Worm (Caenorhabditis elegans): Measurements from ENCODE around the gene sel-2.
A peak's percentile ranks its signal among the peaks of the same experiment; 100 is the strongest.

sel-2 gene

DNA sequence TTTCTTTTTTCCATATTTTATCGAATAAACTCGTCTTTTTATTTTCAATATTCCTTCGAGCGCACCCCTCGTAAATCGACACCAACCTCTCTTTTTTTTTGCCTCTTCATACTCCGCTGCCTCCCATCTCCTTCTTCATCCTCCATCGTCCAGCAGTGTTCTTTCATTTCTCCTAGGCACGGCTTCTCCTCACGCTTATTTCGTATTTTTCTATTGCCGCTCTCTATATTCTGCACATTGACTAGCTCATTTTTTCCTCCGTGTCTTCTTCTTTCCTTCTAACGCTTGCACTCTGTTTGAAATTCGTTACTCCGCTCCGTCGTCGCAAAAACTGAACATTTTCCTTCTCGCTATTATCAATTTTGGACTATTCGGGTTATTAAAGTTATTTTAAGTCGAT lies 56.8 kb downstream of the sel-2 start:
- TF ChIP-seq skn-1 (tag; optimal IDR thresholded peaks at IDR 0.05) (no peak), mab-5 (tag; optimal IDR thresholded peaks at IDR 0.05) (no peak), lsy-2 (tag; optimal IDR thresholded peaks at IDR 0.05) (peak in 1 of 2 experiments; percentile 30), C34F6.9 (tag; optimal IDR thresholded peaks at IDR 0.05) (peak; percentile 45), alr-1 (tag; optimal IDR thresholded peaks at IDR 0.05) (no peak), zag-1 (tag; optimal IDR thresholded peaks at IDR 0.05) (no peak), F13H6.1 (tag; optimal IDR thresholded peaks at IDR 0.05) (peak; percentile 14), aly-2 (tag; optimal IDR thresholded peaks at IDR 0.05) (no peak), nhr-129 (tag; optimal IDR thresholded peaks at IDR 0.05) (no peak), mdl-1 (tag; optimal IDR thresholded peaks at IDR 0.05) (no peak), unc-39 (tag; optimal IDR thresholded peaks at IDR 0.05) (no peak), unc-55 (GFP tag; optimal IDR thresholded peaks at IDR 0.05) (peak; percentile 61), crh-2 (tag; optimal IDR thresholded peaks at IDR 0.05) (no peak), sma-3 (GFP tag; optimal IDR thresholded peaks at IDR 0.05) (no peak), nhr-12 (tag; optimal IDR thresholded peaks at IDR 0.05) (no peak)

DNA sequence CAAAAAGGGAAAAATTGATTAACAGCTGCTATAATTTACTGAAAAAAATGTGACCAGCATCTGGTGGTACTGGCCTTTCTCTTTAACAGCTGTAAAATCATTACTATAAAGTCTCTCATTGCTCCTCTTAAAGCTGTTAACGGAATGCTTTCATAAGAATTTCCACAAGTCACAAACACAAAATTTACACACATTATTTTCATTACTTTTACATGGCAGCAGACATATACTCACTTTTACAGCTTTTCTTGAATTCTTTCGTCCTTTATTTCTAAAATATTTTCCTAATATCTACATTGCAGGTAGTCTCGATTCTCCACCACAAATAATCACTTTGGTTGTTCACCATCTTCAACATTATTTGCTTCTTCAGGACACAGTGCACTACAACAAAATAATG lies 58.9 kb downstream of the sel-2 start, which contains the start of gene imph-1:
imph-1 (plus strand) TSS at position 301 of the 400 bp plus-strand sequence.
- TF ChIP-seq alr-1 (tag; optimal IDR thresholded peaks at IDR 0.05) (no peak), snpc-4 (tag; optimal IDR thresholded peaks at IDR 0.05) (no peak), blmp-1 (tag; optimal IDR thresholded peaks at IDR 0.05; ENCODE audit: insufficient read depth) (no peak), nhr-23 (tag; optimal IDR thresholded peaks at IDR 0.05) (no peak), ZK546.5 (tag; optimal IDR thresholded peaks at IDR 0.05) (no peak), mdl-1 (tag; optimal IDR thresholded peaks at IDR 0.05) (no peak), sma-9 (GFP tag; optimal IDR thresholded peaks at IDR 0.05) (no peak), sma-9 (tag; optimal IDR thresholded peaks at IDR 0.05) (no peak), ztf-4 (tag; optimal IDR thresholded peaks at IDR 0.05) (no peak), crh-2 (tag; optimal IDR thresholded peaks at IDR 0.05) (no peak), egl-27 (tag; optimal IDR thresholded peaks at IDR 0.05) (no peak), nhr-129 (tag; optimal IDR thresholded peaks at IDR 0.05) (no peak), elt-1 (tag; optimal IDR thresholded peaks at IDR 0.05) (no peak), mbf-1 (tag; optimal IDR thresholded peaks at IDR 0.05) (no peak), nhr-21 (tag; optimal IDR thresholded peaks at IDR 0.05) (no peak), mab-5 (tag; optimal IDR thresholded peaks at IDR 0.05) (no peak), F13H6.1 (tag; optimal IDR thresholded peaks at IDR 0.05) (no peak), sem-4 (tag; optimal IDR thresholded peaks at IDR 0.05) (no peak), unc-62 (GFP tag; optimal IDR thresholded peaks at IDR 0.05) (no peak), ztf-11 (tag; optimal IDR thresholded peaks at IDR 0.05) (no peak), aly-2 (tag; optimal IDR thresholded peaks at IDR 0.05) (no peak)

DNA sequence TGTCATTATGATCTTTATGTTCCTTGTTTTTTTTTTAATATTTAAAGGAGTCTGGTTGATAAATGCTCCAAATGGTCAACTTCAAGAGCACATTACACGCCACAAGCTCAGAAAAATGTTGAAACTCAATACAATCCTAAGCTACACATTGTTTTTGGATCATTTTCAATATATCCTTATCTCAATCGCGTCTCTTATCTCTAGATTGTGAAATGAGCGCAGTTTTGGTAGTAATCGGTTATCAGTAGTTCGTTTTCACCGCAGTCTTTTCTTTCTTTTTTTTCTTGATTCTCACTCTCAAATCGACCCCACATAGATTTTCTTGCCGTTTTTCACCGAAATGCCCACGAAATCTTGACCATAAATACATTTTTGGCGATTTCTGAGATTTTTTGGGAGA lies 59.3 kb downstream of the sel-2 start:
- TF ChIP-seq zag-1 (tag; optimal IDR thresholded peaks at IDR 0.05), result no peak
- no peak for TF ChIP-seq Y55F3AM.14 (GFP tag; optimal IDR thresholded peaks at IDR 0.05)
- peak; percentile 21 for TF ChIP-seq fos-1 (tag; optimal IDR thresholded peaks at IDR 0.05)
- TF ChIP-seq nhr-23 (tag; optimal IDR thresholded peaks at IDR 0.05), result no peak

DNA sequence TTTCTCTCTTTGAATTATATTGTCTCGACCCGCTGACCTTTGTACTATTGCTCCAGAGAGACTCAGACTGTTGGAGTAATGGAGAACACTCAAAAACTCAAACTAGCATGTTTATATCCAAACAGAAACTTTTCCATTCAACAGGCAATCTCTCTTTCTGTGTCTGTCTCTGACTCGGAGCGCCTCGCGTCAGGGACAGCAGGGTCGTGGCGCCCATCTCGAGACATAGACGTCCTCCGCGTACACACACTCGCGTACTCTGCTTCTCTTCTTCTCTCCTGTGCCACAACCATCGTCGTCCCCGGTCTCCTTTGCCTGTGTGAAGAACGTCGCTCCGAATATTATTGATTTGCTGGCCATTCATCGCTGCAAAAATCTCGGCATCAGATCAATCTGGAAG lies 60.2 kb downstream of the sel-2 start:
- no peak for TF ChIP-seq lin-39 (tag; optimal IDR thresholded peaks at IDR 0.05)
- peak; percentile 5 for TF ChIP-seq blmp-1 (tag; optimal IDR thresholded peaks at IDR 0.05; ENCODE audit: insufficient read depth)
- TF ChIP-seq nhr-12 (tag; optimal IDR thresholded peaks at IDR 0.05), result no peak
- no peak for TF ChIP-seq aly-2 (tag; optimal IDR thresholded peaks at IDR 0.05)
- no peak for TF ChIP-seq ama-1 (optimal IDR thresholded peaks at IDR 0.05)
- peak; percentile 68 for TF ChIP-seq unc-55 (GFP tag; optimal IDR thresholded peaks at IDR 0.05)
- no peak for TF ChIP-seq nhr-237 (tag; optimal IDR thresholded peaks at IDR 0.05)
- TF ChIP-seq peb-1 (tag; optimal IDR thresholded peaks at IDR 0.05), result peak; percentile 71
- peak; percentile 54 for TF ChIP-seq lin-13 (GFP tag; optimal IDR thresholded peaks at IDR 0.05)
- TF ChIP-seq nhr-21 (tag; optimal IDR thresholded peaks at IDR 0.05), result peak; percentile 24
- TF ChIP-seq sma-9 (GFP tag; optimal IDR thresholded peaks at IDR 0.05), result peak; percentile 85
- no peak for TF ChIP-seq sma-9 (tag; optimal IDR thresholded peaks at IDR 0.05)
- no peak for TF ChIP-seq nhr-23 (tag; optimal IDR thresholded peaks at IDR 0.05)
- TF ChIP-seq Y55F3AM.14 (GFP tag; optimal IDR thresholded peaks at IDR 0.05), result peak; percentile 28
- TF ChIP-seq mab-5 (tag; optimal IDR thresholded peaks at IDR 0.05), result peak; percentile 17
- TF ChIP-seq lsy-2 (tag; optimal IDR thresholded peaks at IDR 0.05), result peak in 1 of 2 experiments; percentile 71
- TF ChIP-seq nhr-25 (tag; optimal IDR thresholded peaks at IDR 0.05), result peak; percentile 56
- peak; percentile 37 for TF ChIP-seq lin-11 (tag; optimal IDR thresholded peaks at IDR 0.05)
- TF ChIP-seq egl-27 (tag; optimal IDR thresholded peaks at IDR 0.05), result peak; percentile 61
- TF ChIP-seq snpc-4 (tag; optimal IDR thresholded peaks at IDR 0.05), result no peak
- TF ChIP-seq F13H6.1 (tag; optimal IDR thresholded peaks at IDR 0.05), result peak; percentile 83
- no peak for TF ChIP-seq ZK546.5 (tag; optimal IDR thresholded peaks at IDR 0.05)
- TF ChIP-seq sem-4 (tag; optimal IDR thresholded peaks at IDR 0.05), result peak; percentile 50
- TF ChIP-seq fos-1 (tag; optimal IDR thresholded peaks at IDR 0.05), result peak; percentile 83
- TF ChIP-seq nhr-129 (tag; optimal IDR thresholded peaks at IDR 0.05), result peak; percentile 91
- TF ChIP-seq mdl-1 (tag; optimal IDR thresholded peaks at IDR 0.05), result peak; percentile 26 to 49
- no peak for TF ChIP-seq elt-3 (tag; optimal IDR thresholded peaks at IDR 0.05)
- peak; percentile 80 for TF ChIP-seq C34F6.9 (tag; optimal IDR thresholded peaks at IDR 0.05)
- peak; percentile 71 for TF ChIP-seq crh-2 (tag; optimal IDR thresholded peaks at IDR 0.05)
- peak; percentile 32 for TF ChIP-seq zag-1 (tag; optimal IDR thresholded peaks at IDR 0.05)
- TF ChIP-seq nhr-6 (tag; optimal IDR thresholded peaks at IDR 0.05), result no peak
- TF ChIP-seq gmeb-1 (tag; optimal IDR thresholded peaks at IDR 0.05), result peak; percentile 49
- TF ChIP-seq sma-3 (GFP tag; optimal IDR thresholded peaks at IDR 0.05), result peak; percentile 46

Measured in whole organism, L2 larva.